Fruit fly (Drosophila melanogaster) whole organism, embryonic: ENCODE results near the gene Cyp4ac2.

Experiments used
- Aef1 ChIP-seq: fragments of 200-800 bp; sonication (Bioruptor generic); IDR thresholded peaks from 3 replicates; pipeline ENCODE4 v1.3.6; 2022; ENCODE audit warnings: missing biosample characterization, missing genetic modification characterization
- Atf-2 ChIP-seq: fragments of 200-800 bp; sonication (Bioruptor generic); optimal IDR thresholded peaks from 2 replicates; lab custom pipeline; 2016; ENCODE audit warnings: missing biosample characterization, missing genetic modification characterization
- Awh ChIP-seq: fragments of 200-800 bp; sonication (Bioruptor generic); IDR thresholded peaks from 2 replicates; pipeline ENCODE4, ENCODE4 v1.3.6; 2022; ENCODE audit warnings: missing biosample characterization, missing genetic modification characterization
- CG10147 ChIP-seq: fragments of 200-800 bp; sonication (Bioruptor generic); optimal IDR thresholded peaks from 2 replicates; lab custom pipeline; 2019; ENCODE audit warnings: missing biosample characterization, mild to moderate bottlenecking, missing genetic modification characterization, moderate library complexity
- CG10431 ChIP-seq: fragments of 200-800 bp; sonication (Bioruptor generic); optimal IDR thresholded peaks from 3 replicates; lab custom pipeline; 2018; ENCODE audit warnings: missing biosample characterization, mild to moderate bottlenecking, missing genetic modification characterization
- CG11456 ChIP-seq: fragments of 200-800 bp; sonication (Bioruptor generic); IDR thresholded peaks from 3 replicates; pipeline ENCODE4 v1.3.6; 2022; ENCODE audit warnings: missing biosample characterization, missing genetic modification characterization
- CG11723 ChIP-seq: fragments of 200-800 bp; sonication (Bioruptor generic); optimal IDR thresholded peaks from 2 replicates; lab custom pipeline; 2017; ENCODE audit warnings: missing biosample characterization, mild to moderate bottlenecking, missing genetic modification characterization
- CG12104 ChIP-seq: fragments of 200-800 bp; sonication (Bioruptor generic); optimal IDR thresholded peaks from 3 replicates; lab custom pipeline; 2016; ENCODE audit warnings: missing biosample characterization, missing genetic modification characterization
- CG14667 ChIP-seq: fragments of 200-800 bp; sonication (Bioruptor generic); IDR thresholded peaks from 2 replicates; pipeline ENCODE4 v1.3.6; 2022; ENCODE audit warnings: missing biosample characterization, missing genetic modification characterization
- CG16779 ChIP-seq: fragments of 200-800 bp; sonication (Bioruptor generic); IDR thresholded peaks from 2 replicates; pipeline ENCODE4 v1.3.6; 2022; ENCODE audit warnings: missing biosample characterization, missing genetic modification characterization
- CG17568 ChIP-seq: fragments of 200-800 bp; sonication (Bioruptor generic); optimal IDR thresholded peaks from 2 replicates; lab custom pipeline; 2018; ENCODE audit warnings: missing biosample characterization, mild to moderate bottlenecking, missing genetic modification characterization, moderate library complexity
- CG17912 ChIP-seq: fragments of 200-800 bp; sonication (Bioruptor generic); optimal IDR thresholded peaks from 2 replicates; lab custom pipeline; 2018; ENCODE audit warnings: missing biosample characterization, mild to moderate bottlenecking, missing genetic modification characterization
- CG18476 ChIP-seq: fragments of 200-800 bp; sonication (Bioruptor generic); optimal IDR thresholded peaks from 2 replicates; lab custom pipeline; 2016; ENCODE audit warnings: missing biosample characterization, mild to moderate bottlenecking, missing genetic modification characterization
- CG2202 ChIP-seq: fragments of 200-800 bp; sonication (Bioruptor generic); optimal IDR thresholded peaks from 2 replicates; lab custom pipeline; 2018; ENCODE audit warnings: missing biosample characterization, mild to moderate bottlenecking, missing genetic modification characterization
- CG2678 ChIP-seq: fragments of 200-800 bp; sonication (Bioruptor generic); optimal IDR thresholded peaks from 3 replicates; lab custom pipeline; 2019; ENCODE audit warnings: missing biosample characterization, mild to moderate bottlenecking, missing genetic modification characterization, moderate library complexity
- CG3065 ChIP-seq: fragments of 200-800 bp; sonication (Bioruptor generic); optimal IDR thresholded peaks from 2 replicates; lab custom pipeline; 2016; ENCODE audit warnings: missing biosample characterization, missing genetic modification characterization
- CG34224 ChIP-seq: fragments of 200-800 bp; sonication (Bioruptor generic); IDR thresholded peaks from 3 replicates; pipeline ENCODE4 v1.3.6; 2022; ENCODE audit warnings: missing biosample characterization, missing genetic modification characterization; ENCODE audit not compliant: partially characterized antibody
- CG34376 ChIP-seq: fragments of 200-800 bp; sonication (Bioruptor generic); optimal IDR thresholded peaks from 2 replicates; lab custom pipeline; 2018; ENCODE audit warnings: missing biosample characterization, mild to moderate bottlenecking, missing genetic modification characterization
- CG34422 ChIP-seq: fragments of 200-800 bp; sonication (Bioruptor generic); IDR thresholded peaks from 3 replicates; pipeline ENCODE4 v1.3.6; 2022; ENCODE audit warnings: missing biosample characterization, missing genetic modification characterization
- CG42726 ChIP-seq: fragments of 200-800 bp; sonication (Bioruptor generic); IDR thresholded peaks from 2 replicates; pipeline ENCODE4 v1.3.6; 2022; ENCODE audit warnings: missing biosample characterization, missing genetic modification characterization; ENCODE audit not compliant: partially characterized antibody
- CG4424 ChIP-seq: fragments of 200-800 bp; sonication (Bioruptor generic); optimal IDR thresholded peaks from 3 replicates; lab custom pipeline; 2016; ENCODE audit warnings: missing biosample characterization, missing genetic modification characterization
- CG5245 ChIP-seq: fragments of 200-800 bp; sonication (Bioruptor generic); optimal IDR thresholded peaks from 3 replicates; lab custom pipeline; 2016; ENCODE audit warnings: missing biosample characterization, missing genetic modification characterization
- CG6272 ChIP-seq: fragments of 200-800 bp; sonication (Bioruptor generic); IDR thresholded peaks from 2 replicates; pipeline ENCODE4 v1.3.6; 2022; ENCODE audit warnings: missing biosample characterization, missing genetic modification characterization
- CG8089 ChIP-seq: fragments of 200-800 bp; sonication (Bioruptor generic); optimal IDR thresholded peaks from 3 replicates; lab custom pipeline; 2016; ENCODE audit warnings: missing biosample characterization, missing genetic modification characterization
- CG8478 ChIP-seq: fragments of >200 bp; optimal IDR thresholded peaks from 2 replicates; lab custom pipeline; 2018
- CG9215 ChIP-seq: fragments of 200-800 bp; sonication (Bioruptor generic); IDR thresholded peaks from 2 replicates; pipeline ENCODE4 v1.3.6; 2022; ENCODE audit warnings: missing biosample characterization, missing genetic modification characterization
- CG9876 ChIP-seq: fragments of 200-800 bp; sonication (Bioruptor generic); optimal IDR thresholded peaks from 2 replicates; lab custom pipeline; 2016; ENCODE audit warnings: missing biosample characterization, missing genetic modification characterization
- CG9932 ChIP-seq: fragments of 200-800 bp; sonication (Bioruptor generic); IDR thresholded peaks from 2 replicates; pipeline ENCODE4 v1.3.6; 2022; ENCODE audit warnings: missing biosample characterization, missing genetic modification characterization
- Doc3 ChIP-seq: fragments of 200-800 bp; sonication (Bioruptor generic); IDR thresholded peaks from 3 replicates; pipeline ENCODE4 v1.3.6; 2022; ENCODE audit warnings: missing biosample characterization, missing genetic modification characterization; ENCODE audit not compliant: partially characterized antibody
- Fer1 ChIP-seq: fragments of 200-800 bp; sonication (Bioruptor generic); optimal IDR thresholded peaks from 2 replicates; lab custom pipeline; 2017; ENCODE audit warnings: missing biosample characterization, mild to moderate bottlenecking, missing genetic modification characterization
- Fer2 ChIP-seq: fragments of 200-800 bp; sonication (Bioruptor generic); optimal IDR thresholded peaks from 2 replicates; lab custom pipeline; 2018; ENCODE audit warnings: missing biosample characterization, mild to moderate bottlenecking, missing genetic modification characterization, moderate library complexity
- Med ChIP-seq: fragments of 200-800 bp; sonication (Bioruptor generic); peaks from one replicate; lab custom pipeline; 2016; ENCODE audit warnings: missing biosample characterization, missing genetic modification characterization, mild to moderate bottlenecking, inconsistent platforms, moderate library complexity
- Meics ChIP-seq: fragments of 200-800 bp; sonication (Bioruptor generic); optimal IDR thresholded peaks from 2 replicates; lab custom pipeline; 2017; ENCODE audit warnings: missing biosample characterization, mild to moderate bottlenecking, missing genetic modification characterization
- Opbp ChIP-seq: fragments of 200-800 bp; sonication (Bioruptor generic); IDR thresholded peaks from 3 replicates; pipeline ENCODE4 v1.3.6; 2022; ENCODE audit warnings: missing biosample characterization, missing genetic modification characterization; ENCODE audit not compliant: partially characterized antibody
- Rx ChIP-seq: fragments of 200-800 bp; sonication (Bioruptor generic); IDR thresholded peaks from 2 replicates; pipeline ENCODE4 v1.3.6; 2022; ENCODE audit warnings: missing biosample characterization, missing genetic modification characterization
- cad ChIP-seq: fragments of >200 bp; optimal IDR thresholded peaks from 2 replicates; lab custom pipeline; 2017; ENCODE audit warnings: missing biosample characterization, missing genetic modification characterization
- crc ChIP-seq: fragments of 200-800 bp; sonication (Bioruptor generic); optimal IDR thresholded peaks from 2 replicates; lab custom pipeline; 2016; ENCODE audit warnings: missing biosample characterization, missing genetic modification characterization
- dati ChIP-seq: fragments of 200-800 bp; sonication (Bioruptor generic); IDR thresholded peaks from 2 replicates; pipeline ENCODE4 v1.3.6; 2022; ENCODE audit warnings: missing biosample characterization, missing genetic modification characterization
- eve ChIP-seq, 2 experiments: fragments of >200 bp; optimal IDR thresholded peaks; 2 replicates each; lab custom pipeline; 2017; ENCODE audit warnings: missing biosample characterization in 2 of 2, missing genetic modification characterization in 2 of 2
- gsb-n ChIP-seq: fragments of 200-800 bp; sonication (Bioruptor generic); optimal IDR thresholded peaks from 3 replicates; lab custom pipeline; 2018; ENCODE audit warnings: missing biosample characterization, mild to moderate bottlenecking, missing genetic modification characterization
- jumu ChIP-seq: fragments of 200-800 bp; sonication (Bioruptor generic); optimal IDR thresholded peaks from 3 replicates; lab custom pipeline; 2016; ENCODE audit warnings: missing biosample characterization, missing genetic modification characterization
- nau ChIP-seq: fragments of 200-800 bp; sonication (Bioruptor generic); optimal IDR thresholded peaks from 3 replicates; lab custom pipeline; 2017; ENCODE audit warnings: missing biosample characterization, mild to moderate bottlenecking, missing genetic modification characterization, missing genetic modification reagents
- nom ChIP-seq: fragments of 200-800 bp; sonication (Bioruptor generic); optimal IDR thresholded peaks from 2 replicates; lab custom pipeline; 2017; ENCODE audit warnings: missing biosample characterization, missing genetic modification characterization, mild to moderate bottlenecking, moderate library complexity, missing genetic modification reagents
- prd ChIP-seq, 3 experiments: fragments of >200 bp in 2 of 3; fragments of 200-800 bp in 1 of 3; sonication (Bioruptor generic) in 1 of 3; optimal IDR thresholded peaks in 2 of 3; IDR thresholded peaks in 1 of 3; 2 replicates in 2 of 3; 3 replicates in 1 of 3; pipeline versions ENCODE4 v1.3.6 to Lab custom; 2017 to 2022; ENCODE audit warnings: missing biosample characterization in 1 of 3, missing genetic modification characterization in 1 of 3
- ro ChIP-seq: fragments of 200-800 bp; sonication (Bioruptor generic); IDR thresholded peaks from 2 replicates; pipeline ENCODE4 v1.3.6; 2022; ENCODE audit warnings: missing biosample characterization, missing genetic modification characterization
- sens ChIP-seq: fragments of 200-800 bp; sonication (Bioruptor generic); peaks from one replicate; lab custom pipeline; 2016; ENCODE audit warnings: missing biosample characterization, missing genetic modification characterization
- so ChIP-seq: fragments of 200-800 bp; sonication (Bioruptor generic); IDR thresholded peaks from 3 replicates; pipeline ENCODE4 v1.3.6; 2022; ENCODE audit warnings: missing biosample characterization, missing genetic modification characterization
- stc ChIP-seq: fragments of 200-800 bp; sonication (Bioruptor generic); IDR thresholded peaks from 2 replicates; pipeline ENCODE4 v1.3.6; 2022; ENCODE audit warnings: missing biosample characterization, missing genetic modification characterization
- unpg ChIP-seq: fragments of 200-800 bp; sonication (Bioruptor generic); optimal IDR thresholded peaks from 3 replicates; lab custom pipeline; 2018; ENCODE audit warnings: missing biosample characterization, mild to moderate bottlenecking, missing genetic modification characterization, moderate library complexity
- usp ChIP-seq: fragments of >200 bp; optimal IDR thresholded peaks from 2 replicates; lab custom pipeline; 2017; ENCODE audit warnings: missing biosample characterization, missing genetic modification characterization
- vvl ChIP-seq: fragments of 200-800 bp; sonication (Bioruptor generic); IDR thresholded peaks from 2 replicates; pipeline ENCODE4 v1.3.6; 2022; ENCODE audit warnings: missing biosample characterization, missing genetic modification characterization
- yki ChIP-seq: fragments of >200 bp; optimal IDR thresholded peaks from 3 replicates; lab custom pipeline; 2018

The Cyp4ac2 gene

dm6 chr2L:5314630-5315159 lies 48.5 kb downstream of the Cyp4ac2 start, which contains the start of gene CG14024 (continued):
- TF ChIP-seq CG34422 (GFP tag; lab: Robert Waterston, UW) (0 out of 3 replicates have a peak, but pooled peaks have one; percentile 28), CG12104 (GFP tag; lab: Kevin White, UChicago) (no peak), gsb-n (no peak), CG34224 (no peak), CG9932 (GFP tag; lab: Robert Waterston, UW) (peak; percentile 11; the same call in 1 of the 2 replicates), nom (no peak), CG17568 (GFP tag; lab: Kevin White, UChicago) (no peak), CG17912 (GFP tag; lab: Kevin White, UChicago) (no peak), prd (optimal IDR thresholded peaks at IDR 0.05; lab: Kevin White, UChicago) (no peak), prd (GFP tag; IDR thresholded peaks at IDR 0.05; lab: Robert Waterston, UW) (0 out of 3 replicates have a peak, but pooled peaks have one; percentile 16), ro (GFP tag; lab: Robert Waterston, UW) (no peak), CG4424 (GFP tag; lab: Kevin White, UChicago) (no peak), crc (GFP tag; lab: Kevin White, UChicago) (no peak), dati (no peak), sens (GFP tag; lab: Kevin White, UChicago) (peak; percentile 24), CG3065 (GFP tag; lab: Kevin White, UChicago) (no peak), CG2202 (no peak), CG8478 (lab: Kevin White, UChicago) (no peak), jumu (GFP tag; lab: Kevin White, UChicago) (no peak), usp (no peak), CG34376 (GFP tag; lab: Kevin White, UChicago) (no peak), CG18476 (GFP tag; lab: Kevin White, UChicago) (no peak), yki (no peak), so (GFP tag; lab: Robert Waterston, UW) (no peak), Opbp (GFP tag; lab: Robert Waterston, UW) (no peak), unpg (GFP tag; lab: Kevin White, UChicago) (no peak), Awh (no peak), CG10147 (GFP tag; lab: Kevin White, UChicago) (no peak), CG10431 (GFP tag; lab: Kevin White, UChicago) (no peak), nau (GFP tag; lab: Kevin White, UChicago) (no peak), CG8089 (no peak), Med (GFP tag; lab: Kevin White, UChicago) (peak; percentile 44), CG5245 (GFP tag; lab: Kevin White, UChicago) (no peak), Aef1 (GFP tag; lab: Robert Waterston, UW) (no peak), Fer1 (GFP tag; lab: Kevin White, UChicago) (no peak), eve (GFP tag; optimal IDR thresholded peaks at IDR 0.05; lab: Kevin White, UChicago) (no peak), Fer2 (tag; lab: Kevin White, UChicago) (no peak), CG6272 (no peak), Doc3 (GFP tag; lab: Robert Waterston, UW) (no peak), cad (GFP tag; lab: Kevin White, UChicago) (no peak), CG9876 (GFP tag; lab: Kevin White, UChicago) (no peak), Meics (no peak), vvl (GFP tag; lab: Robert Waterston, UW) (no peak), Atf-2 (GFP tag; lab: Kevin White, UChicago) (no peak), CG11456 (GFP tag; lab: Robert Waterston, UW) (0 out of 3 replicates have a peak, but pooled peaks have one; percentile 51), CG2678 (tag; lab: Kevin White, UChicago) (no peak), stc (GFP tag; lab: Robert Waterston, UW) (no peak), CG16779 (GFP tag; lab: Robert Waterston, UW) (peak; percentile 96), CG11723 (GFP tag; lab: Kevin White, UChicago) (no peak), CG42726 (peak; percentile 32; the same call in 1 of the 2 replicates), Rx (GFP tag; lab: Robert Waterston, UW) (no peak), CG14667 (no peak), CG9215 (GFP tag; lab: Robert Waterston, UW) (no peak)
